Fruit fly (Drosophila melanogaster) whole organism, embryonic: ENCODE results near the gene Est-Q.

Experiments
- Awh ChIP-seq: fragments of 200-800 bp; sonication (Bioruptor generic); IDR thresholded peaks from 2 replicates; pipeline ENCODE4, ENCODE4 v1.3.6; 2022; ENCODE audit warnings: missing biosample characterization, missing genetic modification characterization
- BEAF-32 ChIP-seq: fragments of 200-800 bp; sonication (Bioruptor generic); optimal IDR thresholded peaks from 3 replicates; lab custom pipeline; 2017; ENCODE audit warnings: missing biosample characterization, missing genetic modification characterization, mild to moderate bottlenecking, moderate library complexity, missing genetic modification reagents
- CG12391 ChIP-seq: fragments of 200-800 bp; sonication (Bioruptor generic); optimal IDR thresholded peaks from 3 replicates; lab custom pipeline; 2018; ENCODE audit warnings: missing biosample characterization, mild to moderate bottlenecking, missing genetic modification characterization, moderate library complexity
- CG16813 ChIP-seq: fragments of 200-800 bp; sonication (Bioruptor generic); IDR thresholded peaks from 3 replicates; pipeline ENCODE4 v1.3.6; 2022; ENCODE audit warnings: missing biosample characterization, missing genetic modification characterization; ENCODE audit not compliant: partially characterized antibody
- CG17186 ChIP-seq: fragments of 200-800 bp; sonication (Bioruptor generic); optimal IDR thresholded peaks from 3 replicates; lab custom pipeline; 2017; ENCODE audit warnings: missing biosample characterization, missing genetic modification reagents, missing genetic modification characterization
- CG18262 ChIP-seq: fragments of 200-800 bp; optimal IDR thresholded peaks from 3 replicates; lab custom pipeline; 2019; ENCODE audit warnings: missing biosample characterization, mild to moderate bottlenecking, missing genetic modification characterization, moderate library complexity
- CG18599 ChIP-seq: fragments of 200-800 bp; sonication (Bioruptor generic); optimal IDR thresholded peaks from 3 replicates; lab custom pipeline; 2017; ENCODE audit warnings: missing biosample characterization, missing genetic modification characterization, mild to moderate bottlenecking, moderate library complexity, missing genetic modification reagents
- CG2129 ChIP-seq: fragments of 200-800 bp; sonication (Bioruptor generic); IDR thresholded peaks from 2 replicates; pipeline ENCODE4 v1.3.6; 2022; ENCODE audit warnings: missing biosample characterization, missing genetic modification characterization; ENCODE audit not compliant: partially characterized antibody
- CG2712 ChIP-seq: fragments of 200-800 bp; optimal IDR thresholded peaks from 3 replicates; lab custom pipeline; 2019; ENCODE audit warnings: missing biosample characterization, mild to moderate bottlenecking, missing genetic modification characterization, moderate library complexity
- CG30403 ChIP-seq: fragments of 200-800 bp; sonication (Bioruptor generic); optimal IDR thresholded peaks from 3 replicates; lab custom pipeline; 2016; ENCODE audit warnings: missing biosample characterization, missing genetic modification characterization
- CG33213 ChIP-seq: fragments of 200-800 bp; sonication (Bioruptor generic); optimal IDR thresholded peaks from 3 replicates; lab custom pipeline; 2016; ENCODE audit warnings: missing biosample characterization, missing genetic modification characterization
- CG34224 ChIP-seq: fragments of 200-800 bp; sonication (Bioruptor generic); IDR thresholded peaks from 3 replicates; pipeline ENCODE4 v1.3.6; 2022; ENCODE audit warnings: missing biosample characterization, missing genetic modification characterization; ENCODE audit not compliant: partially characterized antibody
- CG34422 ChIP-seq: fragments of 200-800 bp; sonication (Bioruptor generic); IDR thresholded peaks from 3 replicates; pipeline ENCODE4 v1.3.6; 2022; ENCODE audit warnings: missing biosample characterization, missing genetic modification characterization
- CG3847 ChIP-seq: fragments of 200-800 bp; sonication (Bioruptor generic); IDR thresholded peaks from 2 replicates; pipeline ENCODE4 v1.3.6; 2022; ENCODE audit warnings: missing biosample characterization, missing genetic modification characterization
- CG4404 ChIP-seq: fragments of 200-800 bp; sonication (Bioruptor generic); IDR thresholded peaks from 2 replicates; pipeline ENCODE4 v1.3.6; 2022; ENCODE audit warnings: missing biosample characterization, missing genetic modification characterization
- CG4424 ChIP-seq: fragments of 200-800 bp; sonication (Bioruptor generic); optimal IDR thresholded peaks from 3 replicates; lab custom pipeline; 2016; ENCODE audit warnings: missing biosample characterization, missing genetic modification characterization
- CG7963 ChIP-seq: fragments of 200-800 bp; sonication (Bioruptor generic); IDR thresholded peaks from 3 replicates; pipeline ENCODE4 v1.3.6; 2022; ENCODE audit warnings: missing biosample characterization, missing genetic modification characterization; ENCODE audit not compliant: partially characterized antibody
- CG9215 ChIP-seq: fragments of 200-800 bp; sonication (Bioruptor generic); IDR thresholded peaks from 2 replicates; pipeline ENCODE4 v1.3.6; 2022; ENCODE audit warnings: missing biosample characterization, missing genetic modification characterization
- CTCF ChIP-seq: fragments of 200-800 bp; sonication (Bioruptor generic); optimal IDR thresholded peaks from 2 replicates; lab custom pipeline; 2017; ENCODE audit warnings: missing biosample characterization, mild to moderate bottlenecking, missing genetic modification characterization, moderate library complexity
- GATAe ChIP-seq: fragments of 200-800 bp; sonication (Bioruptor generic); conservative IDR thresholded peaks from 2 replicates; pipeline ENCODE4 v1.3.6; 2022; ENCODE audit warnings: missing biosample characterization, missing genetic modification characterization
- Hr78 ChIP-seq, 2 experiments: fragments of 200-800 bp in 1 of 2; fragments of >200 bp in 1 of 2; sonication (Bioruptor generic) in 1 of 2; optimal IDR thresholded peaks; 2 replicates each; lab custom pipeline; 2017 to 2019; ENCODE audit warnings: missing biosample characterization in 2 of 2, missing genetic modification characterization in 2 of 2, mild to moderate bottlenecking in 1 of 2, moderate library complexity in 1 of 2
- Hsf ChIP-seq: fragments of 200-800 bp; sonication (Bioruptor generic); optimal IDR thresholded peaks from 3 replicates; lab custom pipeline; 2016; ENCODE audit warnings: missing biosample characterization, missing genetic modification characterization
- Med ChIP-seq: fragments of 200-800 bp; sonication (Bioruptor generic); peaks from one replicate; lab custom pipeline; 2016; ENCODE audit warnings: missing biosample characterization, missing genetic modification characterization, mild to moderate bottlenecking, inconsistent platforms, moderate library complexity
- Poxn ChIP-seq: fragments of 200-800 bp; sonication (Bioruptor generic); IDR thresholded peaks from 2 replicates; pipeline ENCODE4 v1.3.6; 2022; ENCODE audit warnings: missing biosample characterization, missing genetic modification characterization
- Sin3A ChIP-seq: fragments of >200 bp; optimal IDR thresholded peaks from 2 replicates; lab custom pipeline; 2018
- Sox102F ChIP-seq: fragments of 200-800 bp; sonication (Bioruptor generic); optimal IDR thresholded peaks from 2 replicates; lab custom pipeline; 2018; ENCODE audit warnings: missing biosample characterization, mild to moderate bottlenecking, missing genetic modification characterization, moderate library complexity
- Usf ChIP-seq: fragments of 200-800 bp; sonication (Bioruptor generic); optimal IDR thresholded peaks from 2 replicates; lab custom pipeline; 2017; ENCODE audit warnings: missing genotype, missing biosample characterization, missing genetic modification characterization
- Xrp1 ChIP-seq: fragments of 200-800 bp; sonication (Bioruptor generic); IDR thresholded peaks from 2 replicates; pipeline ENCODE4 v1.3.6; 2022; ENCODE audit warnings: missing biosample characterization, missing genetic modification characterization
- amos ChIP-seq: fragments of 200-800 bp; sonication (Bioruptor generic); IDR thresholded peaks from 2 replicates; pipeline ENCODE4 v1.3.6; 2022; ENCODE audit warnings: missing biosample characterization, missing genetic modification characterization; ENCODE audit not compliant: partially characterized antibody
- az2 ChIP-seq: fragments of 200-800 bp; sonication (Bioruptor generic); optimal IDR thresholded peaks from 3 replicates; lab custom pipeline; 2016; ENCODE audit warnings: missing biosample characterization, missing genetic modification characterization
- dm ChIP-seq: fragments of 200-800 bp; sonication (Bioruptor generic); optimal IDR thresholded peaks from 3 replicates; lab custom pipeline; 2016; ENCODE audit warnings: missing biosample characterization, missing genetic modification characterization
- dmrt11E ChIP-seq: fragments of 200-800 bp; sonication (Bioruptor generic); optimal IDR thresholded peaks from 3 replicates; lab custom pipeline; 2018; ENCODE audit warnings: missing biosample characterization, mild to moderate bottlenecking, missing genetic modification characterization, moderate library complexity
- gro ChIP-seq: fragments of 200-800 bp; sonication (Bioruptor generic); optimal IDR thresholded peaks from 2 replicates; lab custom pipeline; 2016; ENCODE audit warnings: missing biosample characterization, missing genetic modification characterization
- inv ChIP-seq: fragments of 200-800 bp; sonication (Bioruptor generic); IDR thresholded peaks from 2 replicates; pipeline ENCODE4 v1.3.6; 2022; ENCODE audit warnings: missing biosample characterization, missing genetic modification characterization; ENCODE audit not compliant: partially characterized antibody
- kah ChIP-seq: fragments of 200-800 bp; sonication (Bioruptor generic); optimal IDR thresholded peaks from 2 replicates; lab custom pipeline; 2018; ENCODE audit warnings: missing biosample characterization, mild to moderate bottlenecking, missing genetic modification characterization
- knrl ChIP-seq: fragments of 200-800 bp; sonication (Bioruptor generic); IDR thresholded peaks from 3 replicates; pipeline ENCODE4 v1.3.6; 2022; ENCODE audit warnings: missing biosample characterization, missing genetic modification characterization; ENCODE audit not compliant: partially characterized antibody
- lilli ChIP-seq: fragments of 200-800 bp; sonication (Bioruptor generic); optimal IDR thresholded peaks from 3 replicates; lab custom pipeline; 2016; ENCODE audit warnings: missing biosample characterization, missing genetic modification characterization
- mld ChIP-seq: fragments of 200-800 bp; sonication (Bioruptor generic); IDR thresholded peaks from 3 replicates; pipeline ENCODE4 v1.3.6; 2022; ENCODE audit warnings: missing biosample characterization, missing genetic modification characterization; ENCODE audit not compliant: partially characterized antibody
- nerfin-2 ChIP-seq: fragments of 200-800 bp; sonication (Bioruptor generic); IDR thresholded peaks from 2 replicates; pipeline ENCODE4 v1.3.6; 2022; ENCODE audit warnings: missing biosample characterization, missing genetic modification characterization; ENCODE audit not compliant: partially characterized antibody
- peb ChIP-seq: fragments of 200-800 bp; sonication (Bioruptor generic); IDR thresholded peaks from 2 replicates; pipeline ENCODE4 v1.3.6; 2022; ENCODE audit warnings: missing biosample characterization, missing genetic modification characterization
- phol ChIP-seq: fragments of 200-800 bp; sonication (Bioruptor generic); optimal IDR thresholded peaks from 3 replicates; lab custom pipeline; 2018; ENCODE audit warnings: missing biosample characterization, mild to moderate bottlenecking, missing genetic modification characterization, moderate library complexity
- pum ChIP-seq: fragments of 200-800 bp; sonication (Bioruptor generic); optimal IDR thresholded peaks from 2 replicates; lab custom pipeline; 2016; ENCODE audit warnings: missing biosample characterization, missing genetic modification characterization
- repo ChIP-seq: fragments of 200-800 bp; sonication (Bioruptor generic); optimal IDR thresholded peaks from 2 replicates; lab custom pipeline; 2016; ENCODE audit warnings: missing biosample characterization, missing genetic modification characterization
- sna ChIP-seq: fragments of 200-800 bp; sonication (Bioruptor generic); IDR thresholded peaks from 2 replicates; pipeline ENCODE4 v1.3.6; 2022; ENCODE audit warnings: missing biosample characterization, missing genetic modification characterization; ENCODE audit not compliant: partially characterized antibody
- so ChIP-seq: fragments of 200-800 bp; sonication (Bioruptor generic); IDR thresholded peaks from 3 replicates; pipeline ENCODE4 v1.3.6; 2022; ENCODE audit warnings: missing biosample characterization, missing genetic modification characterization
- sqz ChIP-seq: fragments of 200-800 bp; sonication (Bioruptor generic); optimal IDR thresholded peaks from 3 replicates; lab custom pipeline; 2018; ENCODE audit warnings: missing biosample characterization, mild to moderate bottlenecking, missing genetic modification characterization
- stwl ChIP-seq: fragments of 200-800 bp; sonication (Bioruptor generic); optimal IDR thresholded peaks from 3 replicates; lab custom pipeline; 2018; ENCODE audit warnings: missing biosample characterization, mild to moderate bottlenecking, missing genetic modification characterization, moderate library complexity
- trem ChIP-seq: fragments of 200-800 bp; optimal IDR thresholded peaks from 3 replicates; lab custom pipeline; 2019; ENCODE audit warnings: missing biosample characterization, mild to moderate bottlenecking, missing genetic modification characterization, moderate library complexity
- twi ChIP-seq: fragments of 200-800 bp; optimal IDR thresholded peaks from 2 replicates; lab custom pipeline; 2019; ENCODE audit warnings: missing biosample characterization, mild to moderate bottlenecking, missing genetic modification characterization, moderate library complexity
- yki ChIP-seq: fragments of >200 bp; optimal IDR thresholded peaks from 3 replicates; lab custom pipeline; 2018
- zfh2 ChIP-seq: fragments of 200-800 bp; sonication (Bioruptor generic); optimal IDR thresholded peaks from 2 replicates; lab custom pipeline; 2016; ENCODE audit warnings: missing biosample characterization, missing genetic modification characterization

Est-Q gene

DNA sequence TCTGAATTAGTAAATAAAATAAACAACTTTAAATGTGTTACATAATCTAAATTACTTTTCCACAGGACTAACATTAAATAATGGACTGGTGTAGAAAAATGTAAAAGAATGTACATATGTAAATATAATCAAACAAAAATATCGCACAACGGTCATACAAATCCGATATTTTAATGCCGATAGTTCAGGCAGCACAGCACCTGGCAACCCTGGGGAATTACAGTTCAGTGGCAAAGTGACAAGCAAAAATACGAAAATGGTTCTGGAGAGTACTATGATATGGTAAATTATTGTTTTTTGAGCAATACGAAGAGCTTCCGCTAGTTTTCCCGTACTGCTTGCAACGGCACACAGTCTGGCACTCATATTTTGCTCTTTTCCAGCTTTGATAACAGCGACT, 35.6 kb downstream of the Est-Q start, which contains the start of gene Rpn10 (continued):
- TF ChIP-seq pum (GFP tag; lab: Kevin White, UChicago) (peak; percentile 26), az2 (GFP tag; lab: Kevin White, UChicago) (peak; percentile 6), phol (peak; percentile 64), Xrp1 (GFP tag; lab: Robert Waterston, UW) (no peak), CG34422 (GFP tag; lab: Robert Waterston, UW) (peak; percentile 61; the same call in 1 of the 3 replicates), zfh2 (GFP tag; lab: Kevin White, UChicago) (peak; percentile 27), sqz (GFP tag; lab: Kevin White, UChicago) (no peak), twi (peak; percentile 24), Awh (GFP tag; lab: Robert Waterston, UW) (no peak), CG7963 (GFP tag; lab: Robert Waterston, UW) (peak; percentile 93), CG9215 (GFP tag; lab: Robert Waterston, UW) (no peak), CG33213 (GFP tag; lab: Kevin White, UChicago) (peak; percentile 73), amos (GFP tag; lab: Robert Waterston, UW) (peak; percentile 99), Med (GFP tag; lab: Kevin White, UChicago) (peak; percentile 85), Hr78 (GFP tag; optimal IDR thresholded peaks at IDR 0.05; lab: Kevin White, UChicago) (peak in 1 of 2 experiments; percentile 99), trem (peak; percentile 86), CG30403 (GFP tag; lab: Kevin White, UChicago) (peak; percentile 33), CG18599 (GFP tag; lab: Kevin White, UChicago) (no peak), peb (GFP tag; lab: Robert Waterston, UW) (no peak), gro (GFP tag; lab: Kevin White, UChicago) (peak; percentile 69), lilli (GFP tag; lab: Kevin White, UChicago) (peak; percentile 42), Hsf (peak; percentile 48), CG16813 (GFP tag; lab: Robert Waterston, UW) (peak; percentile 99), dmrt11E (tag; lab: Kevin White, UChicago) (peak; percentile 17), Usf (GFP tag; lab: Kevin White, UChicago) (no peak), CG2129 (peak; percentile 93), knrl (peak; percentile 98), CG4404 (GFP tag; lab: Robert Waterston, UW) (no peak), stwl (peak; percentile 89), CG12391 (tag; lab: Kevin White, UChicago) (peak; percentile 57), Sox102F (GFP tag; lab: Kevin White, UChicago) (no peak), inv (GFP tag; lab: Robert Waterston, UW) (peak; percentile 97), nerfin-2 (GFP tag; lab: Robert Waterston, UW) (peak; percentile 90), CG2712 (tag; lab: Kevin White, UChicago) (peak; percentile 53), so (GFP tag; lab: Robert Waterston, UW) (no peak), GATAe (no peak), dm (GFP tag; lab: Kevin White, UChicago) (peak; percentile 4), CG3847 (GFP tag; lab: Robert Waterston, UW) (peak; percentile 80), CG18262 (tag; lab: Kevin White, UChicago) (peak; percentile 7), CTCF (GFP tag; lab: Kevin White, UChicago) (peak; percentile 73), mld (GFP tag; lab: Robert Waterston, UW) (peak; percentile 93), Sin3A (lab: Kevin White, UChicago) (peak; percentile 27), CG17186 (GFP tag; lab: Kevin White, UChicago) (no peak), BEAF-32 (GFP tag; lab: Kevin White, UChicago) (peak; percentile 99), kah (no peak), CG34224 (GFP tag; lab: Robert Waterston, UW) (peak; percentile 98), sna (GFP tag; lab: Robert Waterston, UW) (peak; percentile 94), yki (lab: Kevin White, UChicago) (no peak), Poxn (GFP tag; lab: Robert Waterston, UW) (no peak), repo (GFP tag; lab: Kevin White, UChicago) (peak; percentile 28), CG4424 (peak; percentile 1)
